Fruit fly (Drosophila melanogaster) whole organism, prepupa: ENCODE data around the gene Plc21C.

Experiments
- CG32006 ChIP-seq: fragments of 200-800 bp; sonication (Bioruptor generic); optimal IDR thresholded peaks from 3 replicates; lab custom pipeline; 2017; ENCODE audit warnings: missing biosample characterization, mild to moderate bottlenecking, missing genetic modification characterization
- Eip75B ChIP-seq: fragments of 200-800 bp; sonication (Bioruptor generic); optimal IDR thresholded peaks from 3 replicates; lab custom pipeline; 2016; ENCODE audit warnings: missing biosample characterization, missing genetic modification characterization
- Hr4 ChIP-seq: fragments of 200-800 bp; sonication (Bioruptor generic); optimal IDR thresholded peaks from 3 replicates; lab custom pipeline; 2016; ENCODE audit warnings: missing biosample characterization, missing genetic modification characterization
- Sox14 ChIP-seq: fragments of 200-800 bp; sonication (Bioruptor generic); optimal IDR thresholded peaks from 3 replicates; lab custom pipeline; 2016; ENCODE audit warnings: missing biosample characterization, missing genetic modification characterization

dm6 chr2L:347604-348003, 41.9 kb downstream of the Plc21C start:
- TF ChIP-seq CG32006 (GFP tag; lab: Kevin White, UChicago) = no peak
- TF ChIP-seq Hr4 (GFP tag; lab: Kevin White, UChicago) = no peak
- no peak for TF ChIP-seq Eip75B (GFP tag; lab: Kevin White, UChicago)
- TF ChIP-seq Sox14 (GFP tag; lab: Kevin White, UChicago) = no peak
